Fruit fly (Drosophila melanogaster): Measurements from ENCODE around the gene CG9981.

Gene CG9981

dm6 chrX:16385942-16386392 is 19.0 kb downstream of the CG9981 start (continued):
- TF ChIP-seq lab (GFP tag; optimal IDR thresholded peaks at IDR 0.05) (peak; percentile 74), Taf1 (GFP tag; IDR thresholded peaks at IDR 0.05) (no peak), cas (GFP tag; IDR thresholded peaks at IDR 0.05) (no peak), dmrt11E (tag; optimal IDR thresholded peaks at IDR 0.05) (no peak), B-H2 (GFP tag; optimal IDR thresholded peaks at IDR 0.05) (peak; percentile 18), CG42726 (GFP tag; IDR thresholded peaks at IDR 0.05; ENCODE audit: partially characterized antibody) (no peak), vnd (GFP tag; IDR thresholded peaks at IDR 0.05; ENCODE audit: partially characterized antibody) (no peak), usp (GFP tag; optimal IDR thresholded peaks at IDR 0.05) (no peak), Fer2 (tag; optimal IDR thresholded peaks at IDR 0.05) (no peak), Lhr (GFP tag; optimal IDR thresholded peaks at IDR 0.05) (no peak), Deaf1 (tag; optimal IDR thresholded peaks at IDR 0.05) (no peak), bigmax (GFP tag; optimal IDR thresholded peaks at IDR 0.05) (no peak), CG33213 (GFP tag; optimal IDR thresholded peaks at IDR 0.05) (no peak), CG9215 (GFP tag; IDR thresholded peaks at IDR 0.05) (no peak), CG13424 (tag; optimal IDR thresholded peaks at IDR 0.05) (peak; percentile 35), Sry-β (GFP tag; optimal IDR thresholded peaks at IDR 0.05) (no peak), CG2678 (tag; optimal IDR thresholded peaks at IDR 0.05) (peak; percentile 68), Antp (GFP tag; optimal IDR thresholded peaks at IDR 0.05) (no peak), CG43689 (GFP tag; IDR thresholded peaks at IDR 0.05) (no peak), peb (GFP tag; IDR thresholded peaks at IDR 0.05) (no peak), NfI (GFP tag; optimal IDR thresholded peaks at IDR 0.05) (peak; percentile 35), Blimp-1 (GFP tag; optimal IDR thresholded peaks at IDR 0.05) (no peak), Oaz (GFP tag; IDR thresholded peaks at IDR 0.05) (no peak), CG14014 (GFP tag; IDR thresholded peaks at IDR 0.05) (no peak), CG14860 (GFP tag; IDR thresholded peaks at IDR 0.05; ENCODE audit: partially characterized antibody) (no peak), fu2 (GFP tag; optimal IDR thresholded peaks at IDR 0.05) (no peak), da (GFP tag; optimal IDR thresholded peaks at IDR 0.05) (no peak), vfl (GFP tag; optimal IDR thresholded peaks at IDR 0.05) (no peak), CG11093 (GFP tag; IDR thresholded peaks at IDR 0.05) (no peak), HmgZ (tag; optimal IDR thresholded peaks at IDR 0.05) (peak; percentile 31), CG4424 (GFP tag; optimal IDR thresholded peaks at IDR 0.05) (peak; percentile 44), CG3065 (GFP tag; optimal IDR thresholded peaks at IDR 0.05) (no peak), al (GFP tag; IDR thresholded peaks at IDR 0.05) (no peak), bowl (GFP tag; IDR thresholded peaks at IDR 0.05) (no peak), gem (tag; optimal IDR thresholded peaks at IDR 0.05) (peak; percentile 54), CG34224 (GFP tag; IDR thresholded peaks at IDR 0.05; ENCODE audit: partially characterized antibody) (no peak), fru (optimal IDR thresholded peaks at IDR 0.05) (no peak), ap (GFP tag; IDR thresholded peaks at IDR 0.05) (no peak), Bdp1 (GFP tag; optimal IDR thresholded peaks at IDR 0.05) (no peak), CG12659 (GFP tag; optimal IDR thresholded peaks at IDR 0.05) (peak; percentile 28), Gsc (GFP tag; IDR thresholded peaks at IDR 0.05) (no peak), pfk (GFP tag; optimal IDR thresholded peaks at IDR 0.05) (no peak), Dad (GFP tag; optimal IDR thresholded peaks at IDR 0.05) (no peak), CG12104 (GFP tag; optimal IDR thresholded peaks at IDR 0.05) (peak; percentile 38), CG17912 (GFP tag; optimal IDR thresholded peaks at IDR 0.05) (no peak), ATbp (GFP tag; optimal IDR thresholded peaks at IDR 0.05) (no peak), Sox102F (GFP tag; optimal IDR thresholded peaks at IDR 0.05) (peak; percentile 21), CG10267 (tag; optimal IDR thresholded peaks at IDR 0.05) (no peak), toy (GFP tag; IDR thresholded peaks at IDR 0.05) (no peak), ham (GFP tag; IDR thresholded peaks at IDR 0.05) (no peak), Usf (GFP tag; optimal IDR thresholded peaks at IDR 0.05) (no peak), Gug (GFP tag; IDR thresholded peaks at IDR 0.05) (no peak)
